Worm (Caenorhabditis elegans) whole organism, young adult: ENCODE data around the gene cyp-35C1.

Experiments
- B0019.2 ChIP-seq: fragments of 200-800 bp; sonication (Bioruptor generic); conservative IDR thresholded peaks from 2 replicates; pipeline ENCODE4 v1.3.6; 2022; ENCODE audit warnings: missing genetic modification reagents, missing genetic modification characterization, missing compliant biosample characterization
- C17E4.6 ChIP-seq: fragments of 200-800 bp; sonication (Bioruptor generic); IDR thresholded peaks from 2 replicates; pipeline ENCODE4 v1.3.6; 2022; ENCODE audit warnings: missing genetic modification reagents, missing genetic modification characterization, missing compliant biosample characterization
- D2030.7 ChIP-seq: fragments of 200-800 bp; sonication (Bioruptor generic); IDR thresholded peaks from 2 replicates; pipeline ENCODE4 v1.3.6; 2022; ENCODE audit warnings: missing genetic modification reagents, missing genetic modification characterization, missing compliant biosample characterization
- F22D6.2 ChIP-seq: sonication (generic microtip); optimal IDR thresholded peaks from 2 replicates; lab custom pipeline; 2016; ENCODE audit warnings: mild to moderate bottlenecking, missing genetic modification characterization, missing compliant biosample characterization
- F33H1.4 ChIP-seq: fragments of 200-800 bp; sonication (Bioruptor generic); IDR thresholded peaks from 2 replicates; pipeline ENCODE4 v1.3.6; 2022; ENCODE audit warnings: missing genetic modification reagents, missing genetic modification characterization, missing compliant biosample characterization
- F49E8.2 ChIP-seq: sonication (generic microtip); optimal IDR thresholded peaks from 3 replicates; lab custom pipeline; 2017; ENCODE audit warnings: missing genetic modification characterization, mild to moderate bottlenecking, missing compliant biosample characterization, antibody characterized with exemption, moderate library complexity; ENCODE audit not compliant: insufficient read depth
- T26A5.8 ChIP-seq: sonication (generic microtip); optimal IDR thresholded peaks from 2 replicates; lab custom pipeline; 2016; ENCODE audit warnings: missing genetic modification characterization, missing compliant biosample characterization
- Y67H2A.10 ChIP-seq: fragments of 200-800 bp; sonication (Bioruptor generic); conservative IDR thresholded peaks from 2 replicates; pipeline ENCODE4 v1.3.6; 2022; ENCODE audit warnings: missing genetic modification reagents, missing genetic modification characterization, missing compliant biosample characterization
- ZK185.1 ChIP-seq: sonication (generic microtip); optimal IDR thresholded peaks from 2 replicates; lab custom pipeline; 2016; ENCODE audit warnings: mild to moderate bottlenecking, missing genetic modification characterization, missing compliant biosample characterization; ENCODE audit not compliant: poor library complexity, severe bottlenecking
- ama-1 ChIP-seq, 3 experiments: fragments of 150-350 bp in 1 of 3; sonication (generic microtip) in 2 of 3; optimal IDR thresholded peaks; 2 replicates each; lab custom pipeline; 2014 to 2018; ENCODE audit warnings: missing biosample characterization in 2 of 3, missing genetic modification characterization in 2 of 3, missing genetic modification reagents in 2 of 3
- aptf-2 ChIP-seq: fragments of 200-800 bp; sonication (Bioruptor generic); conservative IDR thresholded peaks from 2 replicates; pipeline ENCODE4 v1.3.6; 2022; ENCODE audit warnings: missing genetic modification reagents, missing genetic modification characterization, missing compliant biosample characterization
- atf-7 ChIP-seq: sonication (generic microtip); optimal IDR thresholded peaks from 2 replicates; lab custom pipeline; 2017; ENCODE audit warnings: mild to moderate bottlenecking, missing genetic modification characterization, missing compliant biosample characterization
- bed-1 ChIP-seq: fragments of 200-800 bp; sonication (Bioruptor generic); IDR thresholded peaks from 2 replicates; pipeline ENCODE4 v1.3.6; 2022; ENCODE audit warnings: missing genetic modification reagents, missing genetic modification characterization, missing compliant biosample characterization
- bed-2 ChIP-seq: fragments of 200-800 bp; sonication (Bioruptor generic); IDR thresholded peaks from 2 replicates; pipeline ENCODE4 v1.3.6; 2022; ENCODE audit warnings: missing genetic modification reagents, missing genetic modification characterization, missing compliant biosample characterization
- die-1 ChIP-seq: sonication (generic microtip); optimal IDR thresholded peaks from 2 replicates; lab custom pipeline; 2016; ENCODE audit warnings: missing genotype, mild to moderate bottlenecking, missing genetic modification characterization, missing compliant biosample characterization
- dpl-1 ChIP-seq: fragments of 150-350 bp; optimal IDR thresholded peaks from 2 replicates; lab custom pipeline; 2014; ENCODE audit warnings: missing biosample characterization, missing genetic modification reagents, missing genetic modification characterization
- efl-1 ChIP-seq: fragments of 150-350 bp; optimal IDR thresholded peaks from 2 replicates; lab custom pipeline; 2014; ENCODE audit warnings: missing biosample characterization, missing genetic modification reagents, missing genetic modification characterization
- egrh-3 ChIP-seq: fragments of 200-800 bp; sonication (Bioruptor generic); IDR thresholded peaks from 2 replicates; pipeline ENCODE4 v1.3.6; 2022; ENCODE audit warnings: missing genetic modification reagents, missing genetic modification characterization, missing compliant biosample characterization
- ets-4 ChIP-seq: fragments of 200-800 bp; sonication (Bioruptor generic); optimal IDR thresholded peaks from 2 replicates; lab custom pipeline; 2018; ENCODE audit warnings: mild to moderate bottlenecking, missing genetic modification characterization, missing compliant biosample characterization
- hmg-1.2 ChIP-seq: fragments of 200-800 bp; sonication (Bioruptor generic); IDR thresholded peaks from 2 replicates; pipeline ENCODE4 v1.3.6; 2022; ENCODE audit warnings: missing genetic modification reagents, missing genetic modification characterization, missing compliant biosample characterization
- hmg-20 ChIP-seq: fragments of 200-800 bp; sonication (Bioruptor generic); IDR thresholded peaks from 2 replicates; pipeline ENCODE4 v1.3.6; 2022; ENCODE audit warnings: missing genetic modification reagents, missing genetic modification characterization, missing compliant biosample characterization
- let-607 ChIP-seq, 2 experiments: fragments of 200-800 bp in 1 of 2; sonication (Bioruptor generic) in 1 of 2; sonication (generic microtip) in 1 of 2; optimal IDR thresholded peaks; 2 replicates each; lab custom pipeline; 2016 to 2018; ENCODE audit warnings: mild to moderate bottlenecking in 2 of 2, missing compliant biosample characterization in 2 of 2, missing genetic modification characterization in 2 of 2, moderate library complexity in 2 of 2, missing genotype in 1 of 2
- lin-26 ChIP-seq: fragments of 200-800 bp; sonication (Bioruptor generic); IDR thresholded peaks from 2 replicates; pipeline ENCODE4 v1.3.6; 2022; ENCODE audit warnings: missing genetic modification reagents, missing genetic modification characterization, missing compliant biosample characterization
- lir-1 ChIP-seq: fragments of 200-800 bp; sonication (Bioruptor generic); conservative IDR thresholded peaks from 2 replicates; pipeline ENCODE4 v1.3.6; 2022; ENCODE audit warnings: missing genetic modification reagents, missing genetic modification characterization, missing compliant biosample characterization
- madf-3 ChIP-seq: fragments of 200-800 bp; sonication (Bioruptor generic); IDR thresholded peaks from 2 replicates; pipeline ENCODE4 v1.3.6; 2022; ENCODE audit warnings: missing genetic modification reagents, missing genetic modification characterization, missing compliant biosample characterization
- mcd-1 ChIP-seq: fragments of 200-800 bp; sonication (Bioruptor generic); IDR thresholded peaks from 2 replicates; pipeline ENCODE4 v1.3.6; 2022; ENCODE audit warnings: missing genetic modification reagents, missing genetic modification characterization, missing compliant biosample characterization
- mes-4 ChIP-seq: sonication (generic microtip); optimal IDR thresholded peaks from 2 replicates; lab custom pipeline; 2016; ENCODE audit warnings: missing genotype, missing genetic modification characterization, missing compliant biosample characterization
- mxl-1 ChIP-seq: sonication (generic microtip); optimal IDR thresholded peaks from 2 replicates; lab custom pipeline; 2016; ENCODE audit warnings: missing genetic modification characterization, missing compliant biosample characterization
- nfyb-1 ChIP-seq: fragments of 200-800 bp; sonication (Bioruptor generic); IDR thresholded peaks from 2 replicates; pipeline ENCODE4 v1.3.6; 2022; ENCODE audit warnings: missing genetic modification reagents, missing genetic modification characterization, missing compliant biosample characterization
- nhr-80 ChIP-seq: sonication (generic microtip); optimal IDR thresholded peaks from 2 replicates; lab custom pipeline; 2016; ENCODE audit warnings: missing genetic modification characterization, missing compliant biosample characterization
- snpc-1.3 ChIP-seq: sonication (generic microtip); optimal IDR thresholded peaks from 2 replicates; lab custom pipeline; 2017; ENCODE audit warnings: missing genetic modification characterization, mild to moderate bottlenecking, missing compliant biosample characterization, antibody characterized with exemption, moderate library complexity, missing genotype, missing genetic modification reagents; ENCODE audit not compliant: insufficient read depth
- snpc-3.4 ChIP-seq: sonication (generic microtip); optimal IDR thresholded peaks from 2 replicates; lab custom pipeline; 2017; ENCODE audit warnings: missing genetic modification characterization, mild to moderate bottlenecking, missing compliant biosample characterization, antibody characterized with exemption, moderate library complexity, missing genotype, missing genetic modification reagents
- ztf-22 ChIP-seq: fragments of 200-800 bp; sonication (Bioruptor generic); optimal IDR thresholded peaks from 2 replicates; lab custom pipeline; 2018; ENCODE audit warnings: mild to moderate bottlenecking, missing genetic modification characterization, moderate library complexity, missing compliant biosample characterization
- ztf-25 ChIP-seq: fragments of 200-800 bp; sonication (Bioruptor generic); IDR thresholded peaks from 2 replicates; pipeline ENCODE4 v1.3.6; 2022; ENCODE audit warnings: missing genetic modification reagents, missing genetic modification characterization, missing compliant biosample characterization
- ztf-28 ChIP-seq: fragments of 200-800 bp; sonication (Bioruptor generic); IDR thresholded peaks from 2 replicates; pipeline ENCODE4 v1.3.6; 2022; ENCODE audit warnings: missing genetic modification reagents, missing genetic modification characterization, missing compliant biosample characterization
- ztf-6 ChIP-seq: fragments of 200-800 bp; sonication (Bioruptor generic); IDR thresholded peaks from 2 replicates; pipeline ENCODE4 v1.3.6; 2022; ENCODE audit warnings: missing genetic modification reagents, missing genetic modification characterization, missing compliant biosample characterization

cyp-35C1 gene

ce11 chrV:13891489-13891888 is 6.8 kb downstream of the cyp-35C1 start:
- TF ChIP-seq nfyb-1 (no peak), nhr-80 (tag; lab: Kevin White, UChicago) (peak; percentile 52)

- TF ChIP-seq efl-1 (no peak), mxl-1 (no peak), die-1 (tag; lab: Kevin White, UChicago) (no peak), snpc-3.4 (no peak), ztf-25 (GFP tag; lab: Robert Waterston, UW) (no peak), B0019.2 (GFP tag; lab: Robert Waterston, UW) (no peak), aptf-2 (GFP tag; lab: Robert Waterston, UW) (no peak), atf-7 (tag; lab: Kevin White, UChicago) (no peak), F22D6.2 (no peak), lin-26 (GFP tag; lab: Robert Waterston, UW) (no peak), dpl-1 (no peak), F33H1.4 (GFP tag; lab: Robert Waterston, UW) (no peak), ztf-22 (GFP tag; lab: Kevin White, UChicago) (no peak), ZK185.1 (tag; lab: Kevin White, UChicago) (no peak)
These were observed 7.8 kb downstream of the cyp-35C1 start, which contains the start of gene lbp-8 for ce11 chrV:13890473-13890872. Gene lbp-8 (plus strand): TSS chrV:13890773.

ce11 chrV:13889516-13889915 is 8.8 kb downstream of the cyp-35C1 start, which contains the start of gene spp-12:
Gene spp-12 (plus strand): TSS chrV:13889816.
- TF ChIP-seq Y67H2A.10 (GFP tag; lab: Robert Waterston, UW), result no peak

- TF ChIP-seq snpc-1.3 (tag; lab: Kevin White, UChicago), result no peak
These were observed 10.9 kb downstream of the cyp-35C1 start, which contains the start of gene srsx-19 for ce11 chrV:13887358-13887757. Gene srsx-19 (plus strand): TSS chrV:13887658.

ce11 chrV:13882192-13882591 is 16.1 kb downstream of the cyp-35C1 start:
- TF ChIP-seq D2030.7, result peak; percentile 24; the same call in 1 of the 2 replicates
- peak; percentile 73 for TF ChIP-seq F33H1.4 (GFP tag; lab: Robert Waterston, UW)

ce11 chrV:13880607-13881006 is 17.7 kb downstream of the cyp-35C1 start, which contains the start of gene T22G5.3:
Gene T22G5.3 (plus strand): TSS chrV:13880907.
- TF ChIP-seq C17E4.6 (GFP tag; lab: Robert Waterston, UW) (no peak), hmg-20 (GFP tag; lab: Robert Waterston, UW) (no peak), B0019.2 (GFP tag; lab: Robert Waterston, UW) (no peak), ztf-6 (GFP tag; lab: Robert Waterston, UW) (no peak), bed-1 (no peak), madf-3 (GFP tag; lab: Robert Waterston, UW) (no peak), F49E8.2 (tag; lab: Kevin White, UChicago) (no peak), lir-1 (GFP tag; lab: Robert Waterston, UW) (no peak)

- TF ChIP-seq ets-4 (GFP tag; lab: Kevin White, UChicago) (no peak), mes-4 (no peak), aptf-2 (GFP tag; lab: Robert Waterston, UW) (no peak), T26A5.8 (no peak), mcd-1 (GFP tag; lab: Robert Waterston, UW) (0 out of 2 replicates have a peak, but pooled peaks have one; percentile 8), bed-2 (GFP tag; lab: Robert Waterston, UW) (no peak), let-607 (tag; optimal IDR thresholded peaks at IDR 0.05; lab: Kevin White, UChicago) (no peak), hmg-1.2 (GFP tag; lab: Robert Waterston, UW) (peak; percentile 71; the same call in 1 of the 2 replicates), ztf-28 (GFP tag; lab: Robert Waterston, UW) (no peak), ama-1 (optimal IDR thresholded peaks at IDR 0.05; lab: Kevin White, UChicago) (no peak), ama-1 (GFP tag; optimal IDR thresholded peaks at IDR 0.05; lab: Kevin White, UChicago) (no peak), egrh-3 (no peak)
These were observed 18.1 kb downstream of the cyp-35C1 start for ce11 chrV:13880163-13880562.
